Worm (Caenorhabditis elegans): Measurements from ENCODE around the gene K09C6.7.

The K09C6.7 gene

ce11 chrV:801555-802060 is 37.3 kb downstream of the K09C6.7 start:
- no peak for TF ChIP-seq W03F9.2 (tag; optimal IDR thresholded peaks at IDR 0.05)
- TF ChIP-seq dao-5 (tag; optimal IDR thresholded peaks at IDR 0.05), result no peak
- no peak for TF ChIP-seq him-1 (tag; optimal IDR thresholded peaks at IDR 0.05)

ce11 chrV:800271-800670 is 38.6 kb downstream of the K09C6.7 start:
- TF ChIP-seq dao-5 (tag; optimal IDR thresholded peaks at IDR 0.05), result no peak
- TF ChIP-seq W03F9.2 (tag; optimal IDR thresholded peaks at IDR 0.05), result no peak
- no peak for TF ChIP-seq him-1 (tag; optimal IDR thresholded peaks at IDR 0.05)

- TF ChIP-seq W03F9.2 (tag; optimal IDR thresholded peaks at IDR 0.05) (no peak), dao-5 (tag; optimal IDR thresholded peaks at IDR 0.05) (no peak), him-1 (tag; optimal IDR thresholded peaks at IDR 0.05) (no peak)
These were observed 41.6 kb downstream of the K09C6.7 start for ce11 chrV:797241-797640.

ce11 chrV:794092-794491 is 44.8 kb downstream of the K09C6.7 start:
- no peak for TF ChIP-seq him-1 (tag; optimal IDR thresholded peaks at IDR 0.05)
- no peak for TF ChIP-seq W03F9.2 (tag; optimal IDR thresholded peaks at IDR 0.05)
- TF ChIP-seq dao-5 (tag; optimal IDR thresholded peaks at IDR 0.05), result no peak
